Worm (Caenorhabditis elegans) whole organism, early embryonic: ENCODE measurements around the gene ugt-17.

ENCODE experiments used
- ceh-13 ChIP-seq: fragments of 200-800 bp; sonication (Bioruptor generic); optimal IDR thresholded peaks from 2 replicates; lab custom pipeline; 2018; ENCODE audit warnings: mild to moderate bottlenecking, missing genetic modification characterization, missing compliant biosample characterization
- tbx-11 ChIP-seq: fragments of 200-800 bp; sonication (Bioruptor generic); IDR thresholded peaks from 2 replicates; pipeline ENCODE4 v1.3.6; 2022; ENCODE audit warnings: missing genetic modification characterization, missing compliant biosample characterization

DNA sequence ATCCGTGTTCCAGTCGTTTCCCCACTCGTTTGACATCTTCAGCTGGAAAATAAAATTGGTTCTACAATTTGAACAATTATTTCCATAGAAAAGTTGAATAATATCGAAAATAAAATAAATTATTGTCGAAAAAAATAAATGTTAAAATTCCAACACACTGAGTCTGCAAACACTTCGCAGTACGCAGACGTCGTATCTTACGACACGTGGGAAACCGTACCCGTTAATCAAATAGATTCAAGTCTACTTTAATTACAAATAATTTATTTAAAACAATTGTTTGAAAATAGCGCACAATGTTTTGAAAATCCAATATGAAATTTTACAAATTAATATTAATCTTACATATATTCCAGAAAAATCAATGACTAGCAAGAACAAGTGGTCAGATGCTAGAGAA lies 49.9 kb downstream of the ugt-17 start, which contains the start of gene yif-1:
- TF ChIP-seq tbx-11 (GFP tag; lab: Robert Waterston, UW) (no peak), ceh-13 (GFP tag; lab: Kevin White, UChicago) (no peak)
